Worm (Caenorhabditis elegans) whole organism, mixed stage, embryonic: ENCODE measurements around the gene srj-54.

Experiments used
- elt-1 ChIP-seq: sonication (generic microtip); optimal IDR thresholded peaks from 2 replicates; lab custom pipeline; 2017; ENCODE audit warnings: missing genetic modification characterization, mild to moderate bottlenecking, missing compliant biosample characterization, antibody characterized with exemption, moderate library complexity, borderline replicate concordance; ENCODE audit not compliant: insufficient read depth
- lin-13 ChIP-seq: fragments of 150-350 bp; optimal IDR thresholded peaks from 2 replicates; lab custom pipeline; 2014; ENCODE audit warnings: missing biosample characterization, missing genetic modification characterization
- nhr-237 ChIP-seq: fragments of 150-350 bp; optimal IDR thresholded peaks from 2 replicates; lab custom pipeline; 2014; ENCODE audit warnings: missing biosample characterization, missing genetic modification characterization
- pha-4 ChIP-seq: fragments of 150-350 bp; optimal IDR thresholded peaks from 2 replicates; lab custom pipeline; 2018; ENCODE audit warnings: missing biosample characterization, missing genetic modification reagents, missing genetic modification characterization
- snpc-4 ChIP-seq: fragments of 150-350 bp; optimal IDR thresholded peaks from 2 replicates; lab custom pipeline; 2014; ENCODE audit warnings: missing biosample characterization, missing genetic modification characterization
- unc-120 ChIP-seq: sonication (generic microtip); optimal IDR thresholded peaks from 2 replicates; lab custom pipeline; 2017; ENCODE audit warnings: missing genetic modification characterization, missing compliant biosample characterization; ENCODE audit not compliant: poor library complexity, severe bottlenecking
- ztf-11 ChIP-seq: fragments of 150-350 bp; optimal IDR thresholded peaks from 2 replicates; lab custom pipeline; 2014; ENCODE audit warnings: missing biosample characterization, missing genetic modification characterization

ce11 chrV:2845771-2846170 lies 13.9 kb downstream of the srj-54 start, which contains the start of gene srj-44:
- TF ChIP-seq nhr-237 (tag; lab: Kevin White, UChicago), result no peak
- no peak for TF ChIP-seq ztf-11 (tag; lab: Kevin White, UChicago)
- TF ChIP-seq lin-13 (tag; lab: Kevin White, UChicago), result no peak
- TF ChIP-seq elt-1 (tag; lab: Kevin White, UChicago), result no peak
- no peak for TF ChIP-seq pha-4 (tag; lab: Kevin White, UChicago)
- no peak for TF ChIP-seq snpc-4 (tag; lab: Kevin White, UChicago)
- TF ChIP-seq unc-120 (tag; lab: Kevin White, UChicago), result no peak
